Worm (Caenorhabditis elegans) whole organism, midembryonic: ENCODE measurements around the gene F01G10.4.

ENCODE experiments used
- T22C8.4 ChIP-seq: fragments of 200-800 bp; sonication (Bioruptor generic); IDR thresholded peaks from 2 replicates; pipeline ENCODE4 v1.3.6; 2022; ENCODE audit warnings: missing genetic modification characterization, missing compliant biosample characterization
- cog-1 ChIP-seq: sonication (generic microtip); optimal IDR thresholded peaks from 2 replicates; lab custom pipeline; 2016; ENCODE audit warnings: missing genetic modification characterization, missing compliant biosample characterization
- flt-1 ChIP-seq: fragments of 200-800 bp; sonication (Bioruptor generic); IDR thresholded peaks from 2 replicates; pipeline ENCODE4 v1.3.6; 2022; ENCODE audit warnings: missing genetic modification characterization, missing compliant biosample characterization
- klf-2 ChIP-seq: fragments of 200-800 bp; sonication (Bioruptor generic); conservative IDR thresholded peaks from 2 replicates; pipeline ENCODE4 v1.3.6; 2022; ENCODE audit warnings: missing genetic modification reagents, missing genetic modification characterization, missing compliant biosample characterization
- med-1 ChIP-seq: sonication (generic microtip); optimal IDR thresholded peaks from 2 replicates; lab custom pipeline; 2017; ENCODE audit warnings: missing genetic modification characterization, mild to moderate bottlenecking, missing compliant biosample characterization, antibody characterized with exemption, missing genetic modification reagents; ENCODE audit not compliant: insufficient read depth
- ref-1 ChIP-seq: fragments of 200-800 bp; sonication (Bioruptor generic); conservative IDR thresholded peaks from 2 replicates; pipeline ENCODE4 v1.3.6; 2022; ENCODE audit warnings: missing genetic modification reagents, missing genetic modification characterization, missing compliant biosample characterization
- tab-1 ChIP-seq: fragments of 200-800 bp; sonication (Bioruptor generic); IDR thresholded peaks from 2 replicates; pipeline ENCODE4 v1.3.6; 2022; ENCODE audit warnings: missing genetic modification characterization, missing compliant biosample characterization
- ztf-23 ChIP-seq: fragments of 200-800 bp; sonication (Bioruptor generic); IDR thresholded peaks from 2 replicates; pipeline ENCODE4 v1.3.6; 2022; ENCODE audit warnings: missing genetic modification reagents, missing genetic modification characterization, missing compliant biosample characterization
- ztf-29 ChIP-seq: fragments of 200-800 bp; sonication (Bioruptor generic); IDR thresholded peaks from 2 replicates; pipeline ENCODE4 v1.3.6; 2022; ENCODE audit warnings: missing genetic modification reagents, missing genetic modification characterization, missing compliant biosample characterization

F01G10.4 gene

ce11 chrIV:10259557-10259956, 27.2 kb upstream of the F01G10.4 start, which contains the start of gene F01G10.9:
Gene F01G10.9, minus strand, starts transcription at chrIV:10259657.
- TF ChIP-seq ztf-23 (GFP tag; lab: Robert Waterston, UW) (no peak), ref-1 (GFP tag; lab: Robert Waterston, UW) (no peak), cog-1 (tag; lab: Kevin White, UChicago) (no peak), med-1 (no peak), flt-1 (GFP tag; lab: Robert Waterston, UW) (no peak), klf-2 (no peak), T22C8.4 (GFP tag; lab: Robert Waterston, UW) (no peak), tab-1 (GFP tag; lab: Robert Waterston, UW) (no peak), ztf-29 (GFP tag; lab: Robert Waterston, UW) (no peak)

ce11 chrIV:10252886-10253639, 20.7 kb upstream of the F01G10.4 start:
- no peak for TF ChIP-seq ztf-23 (GFP tag; lab: Robert Waterston, UW)
- no peak for TF ChIP-seq tab-1 (GFP tag; lab: Robert Waterston, UW)
- TF ChIP-seq klf-2: no peak
- no peak for TF ChIP-seq ztf-29 (GFP tag; lab: Robert Waterston, UW)
- TF ChIP-seq med-1: no peak
- no peak for TF ChIP-seq flt-1 (GFP tag; lab: Robert Waterston, UW)
- TF ChIP-seq ref-1 (GFP tag; lab: Robert Waterston, UW): no peak
- no peak for TF ChIP-seq cog-1 (tag; lab: Kevin White, UChicago)
- no peak for TF ChIP-seq T22C8.4 (GFP tag; lab: Robert Waterston, UW)

ce11 chrIV:10252350-10252792, 20.0 kb upstream of the F01G10.4 start:
- TF ChIP-seq med-1 (no peak), ztf-29 (GFP tag; lab: Robert Waterston, UW) (no peak), cog-1 (tag; lab: Kevin White, UChicago) (peak; percentile 36), ztf-23 (GFP tag; lab: Robert Waterston, UW) (no peak)

ce11 chrIV:10251764-10252163, 19.4 kb upstream of the F01G10.4 start:
- peak; percentile 19; the same call in 1 of the 2 replicates for TF ChIP-seq T22C8.4 (GFP tag; lab: Robert Waterston, UW)
- TF ChIP-seq ref-1 (GFP tag; lab: Robert Waterston, UW): no peak
- TF ChIP-seq cog-1 (tag; lab: Kevin White, UChicago): no peak
- no peak for TF ChIP-seq ztf-29 (GFP tag; lab: Robert Waterston, UW)

- no peak for TF ChIP-seq tab-1 (GFP tag; lab: Robert Waterston, UW)
- TF ChIP-seq ztf-29 (GFP tag; lab: Robert Waterston, UW): no peak
- no peak for TF ChIP-seq T22C8.4 (GFP tag; lab: Robert Waterston, UW)
- TF ChIP-seq flt-1 (GFP tag; lab: Robert Waterston, UW): no peak
- TF ChIP-seq ref-1 (GFP tag; lab: Robert Waterston, UW): no peak
- no peak for TF ChIP-seq ztf-23 (GFP tag; lab: Robert Waterston, UW)
- TF ChIP-seq klf-2: no peak
Measured at ce11 chrIV:10251261-10251660, 18.9 kb upstream of the F01G10.4 start.

ce11 chrIV:10250577-10251075, 18.3 kb upstream of the F01G10.4 start, which contains the start of gene daf-14:
Gene daf-14, plus strand, starts transcription at chrIV:10250627.
- TF ChIP-seq ztf-23 (GFP tag; lab: Robert Waterston, UW): no peak
- no peak for TF ChIP-seq klf-2
- no peak for TF ChIP-seq tab-1 (GFP tag; lab: Robert Waterston, UW)
- TF ChIP-seq med-1: no peak
- TF ChIP-seq flt-1 (GFP tag; lab: Robert Waterston, UW): no peak
- no peak for TF ChIP-seq ref-1 (GFP tag; lab: Robert Waterston, UW)
- TF ChIP-seq ztf-29 (GFP tag; lab: Robert Waterston, UW): no peak
- TF ChIP-seq T22C8.4 (GFP tag; lab: Robert Waterston, UW): no peak
- no peak for TF ChIP-seq cog-1 (tag; lab: Kevin White, UChicago)

- TF ChIP-seq tab-1 (GFP tag; lab: Robert Waterston, UW) (no peak), ztf-23 (GFP tag; lab: Robert Waterston, UW) (no peak), med-1 (no peak), flt-1 (GFP tag; lab: Robert Waterston, UW) (no peak)
Measured at ce11 chrIV:10245666-10246210, 13.4 kb upstream of the F01G10.4 start, which contains the start of gene F01G10.10. Gene F01G10.10, plus strand, starts transcription at chrIV:10246160.

ce11 chrIV:10243276-10243675, 10.9 kb upstream of the F01G10.4 start, which contains the start of gene tkt-1:
Gene tkt-1, plus strand, starts transcription at chrIV:10243612.
- TF ChIP-seq flt-1 (GFP tag; lab: Robert Waterston, UW): no peak
- TF ChIP-seq ztf-23 (GFP tag; lab: Robert Waterston, UW): no peak
- no peak for TF ChIP-seq T22C8.4 (GFP tag; lab: Robert Waterston, UW)
- no peak for TF ChIP-seq tab-1 (GFP tag; lab: Robert Waterston, UW)
- no peak for TF ChIP-seq ref-1 (GFP tag; lab: Robert Waterston, UW)
- no peak for TF ChIP-seq klf-2
- TF ChIP-seq cog-1 (tag; lab: Kevin White, UChicago): no peak
- TF ChIP-seq ztf-29 (GFP tag; lab: Robert Waterston, UW): no peak
- no peak for TF ChIP-seq med-1

ce11 chrIV:10242458-10243123, 10.2 kb upstream of the F01G10.4 start:
- TF ChIP-seq T22C8.4 (GFP tag; lab: Robert Waterston, UW): no peak
- TF ChIP-seq ref-1 (GFP tag; lab: Robert Waterston, UW): no peak
- no peak for TF ChIP-seq ztf-23 (GFP tag; lab: Robert Waterston, UW)
- no peak for TF ChIP-seq tab-1 (GFP tag; lab: Robert Waterston, UW)
- no peak for TF ChIP-seq flt-1 (GFP tag; lab: Robert Waterston, UW)
- no peak for TF ChIP-seq cog-1 (tag; lab: Kevin White, UChicago)
- no peak for TF ChIP-seq ztf-29 (GFP tag; lab: Robert Waterston, UW)
- TF ChIP-seq klf-2: no peak
- no peak for TF ChIP-seq med-1
